Worm (Caenorhabditis elegans): ENCODE data around the gene col-41.

ce11 chrX:15158699-15159312, 17.5 kb downstream of the col-41 start, which contains the start of gene C11G10.1:
- TF ChIP-seq ccch-3 (GFP tag; optimal IDR thresholded peaks at IDR 0.05) (no peak), unc-130 (GFP tag; optimal IDR thresholded peaks at IDR 0.05) (no peak), unc-62 (GFP tag; optimal IDR thresholded peaks at IDR 0.05) (no peak), nfya-2 (GFP tag; IDR thresholded peaks at IDR 0.05) (no peak)

Data from whole organism, young adult.